Fruit fly (Drosophila melanogaster) whole organism, prepupa: ENCODE data around the gene CG15386.
A peak's percentile ranks its signal among the peaks of the same experiment; 100 is the strongest.

Experiments
- Blimp-1 ChIP-seq: fragments of 200-800 bp; sonication (Bioruptor generic); optimal IDR thresholded peaks from 3 replicates; lab custom pipeline; 2017; ENCODE audit warnings: missing biosample characterization, missing genetic modification characterization, mild to moderate bottlenecking, moderate library complexity, missing genetic modification reagents
- CG10631 ChIP-seq: fragments of 200-800 bp; sonication (Bioruptor generic); optimal IDR thresholded peaks from 2 replicates; lab custom pipeline; 2016; ENCODE audit warnings: missing biosample characterization, missing genetic modification characterization
- CG11762 ChIP-seq: fragments of 200-800 bp; sonication (Bioruptor generic); optimal IDR thresholded peaks from 3 replicates; lab custom pipeline; 2016; ENCODE audit warnings: missing biosample characterization, missing genetic modification characterization; ENCODE audit not compliant: insufficient read depth
- CG11902 ChIP-seq: fragments of 200-800 bp; sonication (Bioruptor generic); optimal IDR thresholded peaks from 3 replicates; lab custom pipeline; 2016; ENCODE audit warnings: missing biosample characterization, missing genetic modification characterization
- CG15336 ChIP-seq: fragments of 200-800 bp; sonication (Bioruptor generic); IDR thresholded peaks from 2 replicates; pipeline ENCODE4 v1.3.6; 2022; ENCODE audit warnings: missing biosample characterization, missing genetic modification characterization
- CG1621 ChIP-seq: fragments of 200-800 bp; sonication (Bioruptor generic); optimal IDR thresholded peaks from 3 replicates; lab custom pipeline; 2018; ENCODE audit warnings: missing biosample characterization, mild to moderate bottlenecking, missing genetic modification characterization
- CG3032 ChIP-seq: fragments of 200-800 bp; optimal IDR thresholded peaks from 2 replicates; lab custom pipeline; 2019; ENCODE audit warnings: missing biosample characterization, mild to moderate bottlenecking, missing genetic modification characterization, moderate library complexity
- CG31627 ChIP-seq: fragments of 200-800 bp; sonication (Bioruptor generic); optimal IDR thresholded peaks from 3 replicates; lab custom pipeline; 2016; ENCODE audit warnings: missing biosample characterization, missing genetic modification characterization
- CG34406 ChIP-seq: fragments of 200-800 bp; sonication (Bioruptor generic); optimal IDR thresholded peaks from 3 replicates; lab custom pipeline; 2016; ENCODE audit warnings: missing biosample characterization, missing genetic modification characterization
- CG3919 ChIP-seq: fragments of 200-800 bp; sonication (Bioruptor generic); optimal IDR thresholded peaks from 3 replicates; lab custom pipeline; 2016; ENCODE audit warnings: missing biosample characterization, missing genetic modification characterization
- CG6163 ChIP-seq: fragments of 200-800 bp; sonication (Bioruptor generic); IDR thresholded peaks from 3 replicates; pipeline ENCODE4 v1.3.6; 2022; ENCODE audit warnings: missing biosample characterization, missing genetic modification characterization
- CG6276 ChIP-seq: fragments of 200-800 bp; sonication (Bioruptor generic); optimal IDR thresholded peaks from 2 replicates; lab custom pipeline; 2017; ENCODE audit warnings: missing biosample characterization, mild to moderate bottlenecking, missing genetic modification characterization
- CG6792 ChIP-seq: fragments of 200-800 bp; sonication (Bioruptor generic); optimal IDR thresholded peaks from 3 replicates; lab custom pipeline; 2016; ENCODE audit warnings: missing biosample characterization, missing genetic modification characterization
- CG6808 ChIP-seq: fragments of 200-800 bp; sonication (Bioruptor generic); optimal IDR thresholded peaks from 3 replicates; lab custom pipeline; 2017; ENCODE audit warnings: missing biosample characterization, missing genetic modification characterization, mild to moderate bottlenecking, moderate library complexity, missing genetic modification reagents
- CG6854 ChIP-seq: fragments of 200-800 bp; sonication (Bioruptor generic); optimal IDR thresholded peaks from 2 replicates; lab custom pipeline; 2017; ENCODE audit warnings: missing biosample characterization, mild to moderate bottlenecking, missing genetic modification characterization
- CG7368 ChIP-seq: fragments of 200-800 bp; sonication (Bioruptor generic); optimal IDR thresholded peaks from 3 replicates; lab custom pipeline; 2016; ENCODE audit warnings: missing biosample characterization, missing genetic modification characterization
- CG8119 ChIP-seq: fragments of 200-800 bp; sonication (Bioruptor generic); IDR thresholded peaks from 3 replicates; pipeline ENCODE4 v1.3.6; 2022; ENCODE audit warnings: missing biosample characterization, missing genetic modification characterization
- CG8632 ChIP-seq: fragments of 200-800 bp; sonication (Bioruptor generic); optimal IDR thresholded peaks from 3 replicates; lab custom pipeline; 2016; ENCODE audit warnings: missing biosample characterization, missing genetic modification characterization
- CG9139 ChIP-seq: fragments of 200-800 bp; sonication (Bioruptor generic); optimal IDR thresholded peaks from 3 replicates; lab custom pipeline; 2017; ENCODE audit warnings: missing biosample characterization, mild to moderate bottlenecking, missing genetic modification characterization
- Eip75B ChIP-seq: fragments of 200-800 bp; sonication (Bioruptor generic); optimal IDR thresholded peaks from 3 replicates; lab custom pipeline; 2016; ENCODE audit warnings: missing biosample characterization, missing genetic modification characterization
- Eip93F ChIP-seq: fragments of 200-800 bp; sonication (Bioruptor generic); optimal IDR thresholded peaks from 2 replicates; lab custom pipeline; 2016; ENCODE audit warnings: missing biosample characterization, mild to moderate bottlenecking, missing genetic modification characterization
- Gug ChIP-seq: fragments of 200-800 bp; sonication (Bioruptor generic); IDR thresholded peaks from 2 replicates; pipeline ENCODE4 v1.3.6; 2022; ENCODE audit warnings: missing biosample characterization, missing genetic modification characterization
- Hr38 ChIP-seq: sonication (Bioruptor generic); optimal IDR thresholded peaks from 2 replicates; lab custom pipeline; 2016; ENCODE audit warnings: missing biosample characterization, missing genetic modification characterization
- Hr4 ChIP-seq: fragments of 200-800 bp; sonication (Bioruptor generic); optimal IDR thresholded peaks from 3 replicates; lab custom pipeline; 2016; ENCODE audit warnings: missing biosample characterization, missing genetic modification characterization
- Lpt ChIP-seq: fragments of 200-800 bp; sonication (Bioruptor generic); optimal IDR thresholded peaks from 3 replicates; lab custom pipeline; 2016; ENCODE audit warnings: missing biosample characterization, missing genetic modification characterization
- Met ChIP-seq: fragments of 200-800 bp; sonication (Bioruptor generic); optimal IDR thresholded peaks from 3 replicates; lab custom pipeline; 2016; ENCODE audit warnings: missing biosample characterization, missing genetic modification characterization
- Smox ChIP-seq: fragments of 200-800 bp; sonication (Bioruptor generic); optimal IDR thresholded peaks from 3 replicates; lab custom pipeline; 2016; ENCODE audit warnings: missing biosample characterization, missing genetic modification characterization
- Sox102F ChIP-seq: fragments of 200-800 bp; sonication (Bioruptor generic); optimal IDR thresholded peaks from 2 replicates; lab custom pipeline; 2016; ENCODE audit warnings: missing biosample characterization, mild to moderate bottlenecking, missing genetic modification characterization
- Sox14 ChIP-seq: fragments of 200-800 bp; sonication (Bioruptor generic); optimal IDR thresholded peaks from 3 replicates; lab custom pipeline; 2016; ENCODE audit warnings: missing biosample characterization, missing genetic modification characterization
- Sox15 ChIP-seq: fragments of 200-800 bp; sonication (Bioruptor generic); optimal IDR thresholded peaks from 3 replicates; lab custom pipeline; 2016; ENCODE audit warnings: missing biosample characterization, missing genetic modification characterization
- cyc ChIP-seq: fragments of 200-800 bp; sonication (Bioruptor generic); optimal IDR thresholded peaks from 3 replicates; lab custom pipeline; 2016; ENCODE audit warnings: missing biosample characterization, missing genetic modification characterization
- dac ChIP-seq: fragments of 200-800 bp; sonication (Bioruptor generic); optimal IDR thresholded peaks from 2 replicates; lab custom pipeline; 2017; ENCODE audit warnings: missing biosample characterization, mild to moderate bottlenecking, missing genetic modification characterization
- dsx ChIP-seq: fragments of 200-800 bp; optimal IDR thresholded peaks from 3 replicates; lab custom pipeline; 2019; ENCODE audit warnings: missing biosample characterization, mild to moderate bottlenecking, missing genetic modification characterization, moderate library complexity; ENCODE audit not compliant: poor library complexity, severe bottlenecking
- esn ChIP-seq: fragments of 200-800 bp; sonication (Bioruptor generic); optimal IDR thresholded peaks from 2 replicates; lab custom pipeline; 2016; ENCODE audit warnings: missing biosample characterization, mild to moderate bottlenecking, missing genetic modification characterization, moderate library complexity
- fd59A ChIP-seq: fragments of 200-800 bp; sonication (Bioruptor generic); optimal IDR thresholded peaks from 2 replicates; lab custom pipeline; 2017; ENCODE audit warnings: missing biosample characterization, mild to moderate bottlenecking, missing genetic modification characterization, missing genetic modification reagents
- fd85E ChIP-seq: fragments of 200-800 bp; sonication (Bioruptor generic); optimal IDR thresholded peaks from 3 replicates; lab custom pipeline; 2016; ENCODE audit warnings: missing biosample characterization, missing genetic modification characterization
- lz ChIP-seq: fragments of 200-800 bp; sonication (Bioruptor generic); optimal IDR thresholded peaks from 3 replicates; lab custom pipeline; 2016; ENCODE audit warnings: missing biosample characterization, missing genetic modification characterization
- net ChIP-seq: fragments of 200-800 bp; sonication (Bioruptor generic); optimal IDR thresholded peaks from 3 replicates; lab custom pipeline; 2016; ENCODE audit warnings: missing biosample characterization, missing genetic modification characterization
- spab ChIP-seq: fragments of 200-800 bp; sonication (Bioruptor generic); optimal IDR thresholded peaks from 2 replicates; lab custom pipeline; 2017; ENCODE audit warnings: missing biosample characterization, mild to moderate bottlenecking, missing genetic modification characterization, missing genetic modification reagents
- ss ChIP-seq, 2 experiments: fragments of 200-800 bp; sonication (Bioruptor generic); optimal IDR thresholded peaks; 2 replicates in 1 of 2; 3 replicates in 1 of 2; lab custom pipeline; 2017 to 2018; ENCODE audit warnings: mild to moderate bottlenecking in 2 of 2, missing biosample characterization in 2 of 2, missing genetic modification characterization in 2 of 2, moderate library complexity in 1 of 2
- svp ChIP-seq: fragments of 200-800 bp; sonication (Bioruptor generic); peaks from one replicate; lab custom pipeline; 2016; ENCODE audit warnings: missing biosample characterization, missing genetic modification characterization

CG15386 gene

DNA sequence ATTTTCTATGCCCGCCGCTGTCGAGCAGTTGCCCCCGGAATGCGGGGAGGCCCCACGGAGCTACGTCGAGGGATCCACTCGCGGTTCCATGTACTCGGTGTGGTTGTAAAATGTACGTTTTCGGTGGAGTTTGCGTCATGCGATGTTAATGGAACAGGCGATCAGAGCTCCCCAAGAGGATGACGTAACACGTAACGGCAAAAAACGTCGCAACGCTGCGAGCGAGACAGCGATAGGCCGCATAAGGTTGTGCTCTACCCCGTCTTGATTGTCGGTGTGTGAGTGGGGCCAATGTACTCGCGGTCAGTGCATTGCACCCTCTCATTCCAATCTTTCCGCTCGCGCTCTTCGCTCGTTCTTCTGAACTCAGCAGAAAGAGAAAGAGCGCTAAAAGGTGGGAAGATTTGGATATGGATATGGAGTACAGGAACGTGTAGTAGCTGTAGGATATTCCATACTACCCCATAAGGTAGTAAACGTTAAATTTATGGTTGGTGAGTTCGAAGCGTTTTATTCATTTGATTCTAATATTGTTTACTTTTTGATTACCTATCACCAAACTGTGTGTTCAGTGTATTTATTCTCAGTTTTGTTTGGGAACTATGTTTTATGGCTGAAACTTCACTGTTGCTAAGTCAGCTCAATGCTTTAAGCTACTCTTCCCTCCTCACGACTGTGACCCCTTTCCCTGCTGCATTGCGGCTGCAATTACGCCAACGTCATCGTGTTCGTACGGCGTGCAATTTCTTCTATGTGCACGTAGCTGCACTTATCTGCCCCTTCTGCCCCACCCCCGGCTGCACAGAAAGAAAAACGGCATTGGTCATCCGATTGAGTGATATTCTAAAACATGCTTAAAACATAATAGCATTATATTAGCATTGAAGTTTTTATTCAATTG lies 16.7 kb downstream of the CG15386 start (continued):
- TF ChIP-seq Smox: no peak
- peak in 1 of 2 experiments; percentile 31 for TF ChIP-seq ss (GFP tag; optimal IDR thresholded peaks at IDR 0.05; lab: Kevin White, UChicago)
- TF ChIP-seq CG9139: no peak
- no peak for TF ChIP-seq Gug
- no peak for TF ChIP-seq esn
- TF ChIP-seq lz (GFP tag; lab: Kevin White, UChicago): no peak
- peak; percentile 93 for TF ChIP-seq svp
- TF ChIP-seq Hr4 (GFP tag; lab: Kevin White, UChicago): no peak
- no peak for TF ChIP-seq Sox15
- no peak for TF ChIP-seq cyc (GFP tag; lab: Kevin White, UChicago)
- TF ChIP-seq CG6792 (GFP tag; lab: Kevin White, UChicago): no peak
- no peak for TF ChIP-seq fd59A
- TF ChIP-seq CG6854 (GFP tag; lab: Kevin White, UChicago): peak; percentile 29
- TF ChIP-seq dac (GFP tag; lab: Kevin White, UChicago): no peak
- TF ChIP-seq CG1621 (tag; lab: Kevin White, UChicago): peak; percentile 59
- no peak for TF ChIP-seq CG6276
- TF ChIP-seq CG11902 (GFP tag; lab: Kevin White, UChicago): no peak
- TF ChIP-seq dsx (GFP tag; lab: Kevin White, UChicago): peak; percentile 22

DNA sequence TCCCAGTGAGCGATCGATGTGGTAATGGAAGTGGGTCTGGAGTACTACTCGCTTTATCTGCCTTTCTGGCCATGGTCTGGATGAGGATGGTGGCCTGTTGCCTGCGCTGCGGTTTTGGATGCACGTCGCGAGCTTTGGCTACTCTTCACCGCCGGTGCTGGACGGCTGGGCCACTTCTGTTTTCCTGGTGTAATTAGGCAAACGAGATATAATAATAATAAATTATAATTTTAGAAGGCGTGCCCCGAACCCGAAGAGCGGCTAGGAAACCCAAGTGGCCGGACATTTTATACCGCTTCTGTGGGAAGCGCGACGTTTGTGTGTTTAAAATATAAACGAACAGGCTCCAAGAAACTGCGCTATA lies 17.6 kb downstream of the CG15386 start:
- TF ChIP-seq Blimp-1 (GFP tag; lab: Kevin White, UChicago) (no peak), spab (GFP tag; lab: Kevin White, UChicago) (no peak), CG8632 (no peak), Sox14 (GFP tag; lab: Kevin White, UChicago) (no peak), CG15336 (GFP tag; lab: Robert Waterston, UW) (no peak), net (GFP tag; lab: Kevin White, UChicago) (no peak), Met (GFP tag; lab: Kevin White, UChicago) (no peak), Eip93F (GFP tag; lab: Kevin White, UChicago) (no peak)

DNA sequence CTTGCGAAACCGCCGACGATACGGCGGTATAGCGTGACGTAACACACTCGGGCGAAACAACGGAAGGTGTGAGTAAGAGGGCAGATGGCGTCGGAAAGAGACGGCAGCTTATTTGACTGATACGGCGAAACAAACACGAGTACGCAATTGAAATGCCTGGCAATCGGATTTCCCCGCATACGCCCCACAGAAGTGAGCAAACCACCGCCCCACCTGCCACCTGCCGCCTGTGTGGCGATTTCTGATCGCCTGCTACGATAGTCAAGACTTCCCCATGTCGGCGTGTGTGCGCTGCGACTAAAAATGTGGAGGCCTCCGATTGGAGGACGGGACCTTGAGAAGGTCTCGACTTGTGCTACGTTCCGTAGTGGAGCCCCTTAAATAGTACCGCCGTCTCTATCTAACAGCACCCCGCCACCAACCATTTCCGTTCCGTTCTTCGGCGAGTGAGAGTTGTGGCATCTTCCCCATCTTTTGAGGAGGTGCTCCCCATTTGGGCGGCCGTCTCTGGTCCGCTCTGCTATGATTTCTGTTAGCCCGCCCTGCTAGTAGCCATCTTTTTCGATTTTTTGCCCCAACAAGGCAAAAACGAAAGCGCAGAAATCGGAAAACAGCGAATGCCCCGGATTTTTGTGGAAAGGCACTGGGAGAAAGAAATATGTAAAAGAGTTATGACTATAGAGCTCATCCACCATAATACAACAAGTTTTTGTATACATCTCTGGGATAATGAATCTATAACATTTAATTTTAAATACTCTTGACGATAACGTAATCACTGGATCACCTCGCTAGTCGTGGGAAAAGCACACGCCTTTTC lies 18.2 kb downstream of the CG15386 start:
- TF ChIP-seq CG11902 (GFP tag; lab: Kevin White, UChicago): peak; percentile 98
- peak; percentile 94 for TF ChIP-seq CG6808 (GFP tag; lab: Kevin White, UChicago)
- peak; percentile 97 for TF ChIP-seq net (GFP tag; lab: Kevin White, UChicago)
- peak; percentile 98 for TF ChIP-seq CG11762
- TF ChIP-seq Met (GFP tag; lab: Kevin White, UChicago): peak; percentile 99
- peak; percentile 99 for TF ChIP-seq esn
- peak; percentile 96 for TF ChIP-seq CG6276
- peak; percentile 92 for TF ChIP-seq dac (GFP tag; lab: Kevin White, UChicago)
- TF ChIP-seq CG8119 (GFP tag; lab: Robert Waterston, UW): no peak
- peak; percentile 96 for TF ChIP-seq spab (GFP tag; lab: Kevin White, UChicago)
- TF ChIP-seq Hr4 (GFP tag; lab: Kevin White, UChicago): peak; percentile 98
- TF ChIP-seq dsx (GFP tag; lab: Kevin White, UChicago): peak; percentile 94
- TF ChIP-seq fd85E (GFP tag; lab: Kevin White, UChicago): peak; percentile 92
- TF ChIP-seq Hr38: peak; percentile 51
- TF ChIP-seq CG3032 (tag; lab: Kevin White, UChicago): peak; percentile 97
- TF ChIP-seq CG3919: peak; percentile 99
- TF ChIP-seq CG15336 (GFP tag; lab: Robert Waterston, UW): no peak
- TF ChIP-seq CG6163 (GFP tag; lab: Robert Waterston, UW): no peak
- peak; percentile 94 for TF ChIP-seq CG7368 (GFP tag; lab: Kevin White, UChicago)
- peak; percentile 95 for TF ChIP-seq fd59A
- TF ChIP-seq CG10631 (GFP tag; lab: Kevin White, UChicago): peak; percentile 99
- TF ChIP-seq CG34406 (GFP tag; lab: Kevin White, UChicago): peak; percentile 98
- peak; percentile 94 for TF ChIP-seq CG1621 (tag; lab: Kevin White, UChicago)
- TF ChIP-seq Gug: no peak
- TF ChIP-seq Sox102F (GFP tag; lab: Kevin White, UChicago): peak; percentile 99
- TF ChIP-seq CG9139: peak; percentile 90
- peak; percentile 90 for TF ChIP-seq Blimp-1 (GFP tag; lab: Kevin White, UChicago)
- peak; percentile 95 for TF ChIP-seq CG6854 (GFP tag; lab: Kevin White, UChicago)
- peak; percentile 99 for TF ChIP-seq Eip75B (GFP tag; lab: Kevin White, UChicago)
- TF ChIP-seq CG8632: peak; percentile 97
- TF ChIP-seq CG6792 (GFP tag; lab: Kevin White, UChicago): peak; percentile 98
- TF ChIP-seq Lpt (GFP tag; lab: Kevin White, UChicago): peak; percentile 97
- TF ChIP-seq CG31627: peak; percentile 99
